Fruit fly (Drosophila melanogaster): ENCODE results near the gene Raf.

The Raf gene

dm6 chrX:2365405-2365804 lies 70.1 kb downstream of the Raf start (continued):
- no peak for TF ChIP-seq Sry-δ (GFP tag; optimal IDR thresholded peaks at IDR 0.05)
- no peak for TF ChIP-seq CG10147 (GFP tag; optimal IDR thresholded peaks at IDR 0.05)
- TF ChIP-seq lilli (GFP tag; optimal IDR thresholded peaks at IDR 0.05): no peak
- TF ChIP-seq CG8388 (GFP tag; optimal IDR thresholded peaks at IDR 0.05): no peak
- TF ChIP-seq CG10366 (GFP tag; IDR thresholded peaks at IDR 0.05): no peak
- TF ChIP-seq B-H2 (GFP tag; optimal IDR thresholded peaks at IDR 0.05): no peak
- no peak for TF ChIP-seq CG2116 (GFP tag; optimal IDR thresholded peaks at IDR 0.05)
- peak; percentile 55; the same call in 1 of the 2 replicates for TF ChIP-seq Drgx (GFP tag; IDR thresholded peaks at IDR 0.05)
- TF ChIP-seq CG17385 (GFP tag; optimal IDR thresholded peaks at IDR 0.05): no peak
- no peak for TF ChIP-seq tgo (GFP tag; IDR thresholded peaks at IDR 0.05)
- TF ChIP-seq sima (GFP tag; optimal IDR thresholded peaks at IDR 0.05): no peak
- no peak for TF ChIP-seq eyg (GFP tag; optimal IDR thresholded peaks at IDR 0.05)
- TF ChIP-seq h (optimal IDR thresholded peaks at IDR 0.05): no peak
- no peak for TF ChIP-seq gsb-n (tag; optimal IDR thresholded peaks at IDR 0.05)
- TF ChIP-seq CG7357 (GFP tag; IDR thresholded peaks at IDR 0.05): no peak
- TF ChIP-seq CG9215 (GFP tag; IDR thresholded peaks at IDR 0.05): no peak
- TF ChIP-seq ERR (GFP tag; optimal IDR thresholded peaks at IDR 0.05): no peak
- peak; percentile 19 for TF ChIP-seq az2 (GFP tag; optimal IDR thresholded peaks at IDR 0.05)
- peak; percentile 25 for TF ChIP-seq phol (tag; optimal IDR thresholded peaks at IDR 0.05)
- no peak for TF ChIP-seq Myb (GFP tag; optimal IDR thresholded peaks at IDR 0.05)
- TF ChIP-seq CG13424 (tag; optimal IDR thresholded peaks at IDR 0.05): peak; percentile 12
- no peak for TF ChIP-seq HmgZ (tag; optimal IDR thresholded peaks at IDR 0.05)
- TF ChIP-seq Ets97D (GFP tag; optimal IDR thresholded peaks at IDR 0.05): no peak
- TF ChIP-seq CG2712 (tag; optimal IDR thresholded peaks at IDR 0.05): peak; percentile 47
- no peak for TF ChIP-seq CG30431 (GFP tag; optimal IDR thresholded peaks at IDR 0.05)
- TF ChIP-seq D (optimal IDR thresholded peaks at IDR 0.05): no peak
- TF ChIP-seq D (GFP tag; optimal IDR thresholded peaks at IDR 0.05): no peak
- no peak for TF ChIP-seq Hsf (GFP tag; optimal IDR thresholded peaks at IDR 0.05)
- TF ChIP-seq lmd (GFP tag; IDR thresholded peaks at IDR 0.05): peak; percentile 29; the same call in 1 of the 2 replicates
- TF ChIP-seq Hr78 (GFP tag; optimal IDR thresholded peaks at IDR 0.05): no peak
- no peak for TF ChIP-seq ro (GFP tag; IDR thresholded peaks at IDR 0.05)
- TF ChIP-seq ab (GFP tag; optimal IDR thresholded peaks at IDR 0.05): no peak
- no peak for TF ChIP-seq CG4282 (GFP tag; optimal IDR thresholded peaks at IDR 0.05)
- TF ChIP-seq sc (optimal IDR thresholded peaks at IDR 0.05): no peak
- TF ChIP-seq sc (GFP tag; optimal IDR thresholded peaks at IDR 0.05): no peak
- TF ChIP-seq CG2875 (GFP tag; optimal IDR thresholded peaks at IDR 0.05): peak; percentile 0
- no peak for TF ChIP-seq Eip74EF (GFP tag; optimal IDR thresholded peaks at IDR 0.05)
- TF ChIP-seq Trl (optimal IDR thresholded peaks at IDR 0.05): no peak
- TF ChIP-seq Trl (GFP tag; optimal IDR thresholded peaks at IDR 0.05): no peak
- TF ChIP-seq row (GFP tag; IDR thresholded peaks at IDR 0.05): peak; percentile 48
- no peak for TF ChIP-seq p53 (GFP tag; optimal IDR thresholded peaks at IDR 0.05)
- TF ChIP-seq Stat92E (GFP tag; optimal IDR thresholded peaks at IDR 0.05): no peak
- TF ChIP-seq CG3838 (GFP tag; optimal IDR thresholded peaks at IDR 0.05): no peak
- TF ChIP-seq MESR4 (GFP tag; optimal IDR thresholded peaks at IDR 0.05): no peak
- TF ChIP-seq eve (GFP tag; optimal IDR thresholded peaks at IDR 0.05): no peak
- TF ChIP-seq exex (tag; optimal IDR thresholded peaks at IDR 0.05): no peak
- no peak for TF ChIP-seq Jarid2 (GFP tag; optimal IDR thresholded peaks at IDR 0.05)
- TF ChIP-seq CG17361 (GFP tag; IDR thresholded peaks at IDR 0.05): no peak
- TF ChIP-seq mld (GFP tag; IDR thresholded peaks at IDR 0.05; ENCODE audit: partially characterized antibody): no peak
- no peak for TF ChIP-seq Adf1 (GFP tag; IDR thresholded peaks at IDR 0.05)
- TF ChIP-seq sqz (GFP tag; optimal IDR thresholded peaks at IDR 0.05): no peak
- no peak for TF ChIP-seq CG12104 (GFP tag; optimal IDR thresholded peaks at IDR 0.05)
- TF ChIP-seq tna (GFP tag; IDR thresholded peaks at IDR 0.05; ENCODE audit: partially characterized antibody): no peak
